Fruit fly (Drosophila melanogaster) whole organism, embryonic: ENCODE results near the gene mRpL15.

ENCODE experiments used
- Abd-B ChIP-seq: fragments of 200-800 bp; sonication (Bioruptor generic); optimal IDR thresholded peaks from 2 replicates; lab custom pipeline; 2018; ENCODE audit warnings: missing biosample characterization, mild to moderate bottlenecking, missing genetic modification characterization, moderate library complexity
- C15 ChIP-seq: fragments of 200-800 bp; sonication (Bioruptor generic); IDR thresholded peaks from 3 replicates; pipeline ENCODE4 v1.3.6; 2022; ENCODE audit warnings: missing biosample characterization, missing genetic modification characterization
- CG10209 ChIP-seq: fragments of 200-800 bp; sonication (Bioruptor generic); optimal IDR thresholded peaks from 3 replicates; lab custom pipeline; 2017; ENCODE audit warnings: missing biosample characterization, mild to moderate bottlenecking, missing genetic modification characterization, missing genetic modification reagents
- CG10274 ChIP-seq: fragments of 200-800 bp; sonication (Bioruptor generic); optimal IDR thresholded peaks from 3 replicates; lab custom pipeline; 2017; ENCODE audit warnings: missing biosample characterization, mild to moderate bottlenecking, missing genetic modification characterization
- CG13424 ChIP-seq: fragments of 200-800 bp; sonication (Bioruptor generic); optimal IDR thresholded peaks from 2 replicates; lab custom pipeline; 2019; ENCODE audit warnings: missing biosample characterization, mild to moderate bottlenecking, missing genetic modification characterization, moderate library complexity
- CG14014 ChIP-seq: fragments of 200-800 bp; sonication (Bioruptor generic); IDR thresholded peaks from 2 replicates; pipeline ENCODE4 v1.3.6; 2022; ENCODE audit warnings: missing biosample characterization, missing genetic modification characterization
- CG1603 ChIP-seq: fragments of 200-800 bp; sonication (Bioruptor generic); optimal IDR thresholded peaks from 2 replicates; lab custom pipeline; 2019; ENCODE audit warnings: missing biosample characterization, mild to moderate bottlenecking, missing genetic modification characterization, moderate library complexity
- CG16815 ChIP-seq: fragments of 200-800 bp; sonication (Bioruptor generic); optimal IDR thresholded peaks from 3 replicates; lab custom pipeline; 2017; ENCODE audit warnings: missing biosample characterization, mild to moderate bottlenecking, missing genetic modification characterization
- CG17328 ChIP-seq: fragments of 200-800 bp; sonication (Bioruptor generic); IDR thresholded peaks from 2 replicates; pipeline ENCODE4 v1.3.6; 2022; ENCODE audit warnings: missing biosample characterization, missing genetic modification characterization
- CG32532 ChIP-seq: fragments of 200-800 bp; sonication (Bioruptor generic); IDR thresholded peaks from 2 replicates; pipeline ENCODE4 v1.3.6; 2022; ENCODE audit warnings: missing biosample characterization, missing genetic modification characterization
- CG33557 ChIP-seq: fragments of 200-800 bp; sonication (Bioruptor generic); optimal IDR thresholded peaks from 2 replicates; lab custom pipeline; 2019; ENCODE audit warnings: missing biosample characterization, mild to moderate bottlenecking, missing genetic modification characterization, moderate library complexity
- CG3838 ChIP-seq: fragments of 200-800 bp; sonication (Bioruptor generic); optimal IDR thresholded peaks from 3 replicates; lab custom pipeline; 2016; ENCODE audit warnings: missing biosample characterization, missing genetic modification characterization
- CG42726 ChIP-seq: fragments of 200-800 bp; sonication (Bioruptor generic); IDR thresholded peaks from 2 replicates; pipeline ENCODE4 v1.3.6; 2022; ENCODE audit warnings: missing biosample characterization, missing genetic modification characterization; ENCODE audit not compliant: partially characterized antibody
- CG43689 ChIP-seq: fragments of 200-800 bp; sonication (Bioruptor generic); IDR thresholded peaks from 2 replicates; pipeline ENCODE4 v1.3.6; 2022; ENCODE audit warnings: missing biosample characterization, missing genetic modification characterization
- CG6272 ChIP-seq: fragments of 200-800 bp; sonication (Bioruptor generic); IDR thresholded peaks from 2 replicates; pipeline ENCODE4 v1.3.6; 2022; ENCODE audit warnings: missing biosample characterization, missing genetic modification characterization
- CG8290 ChIP-seq, 3 experiments: fragments of 200-800 bp; sonication (Bioruptor generic); optimal IDR thresholded peaks; 2 replicates each; lab custom pipeline; 2016 to 2019; ENCODE audit warnings: missing biosample characterization in 3 of 3, missing genetic modification characterization in 3 of 3, mild to moderate bottlenecking in 2 of 3, moderate library complexity in 1 of 3
- CHES-1-like ChIP-seq: fragments of 200-800 bp; sonication (Bioruptor generic); optimal IDR thresholded peaks from 2 replicates; lab custom pipeline; 2016; ENCODE audit warnings: missing biosample characterization, missing genetic modification characterization
- CrebB ChIP-seq: fragments of 200-800 bp; sonication (Bioruptor generic); optimal IDR thresholded peaks from 3 replicates; lab custom pipeline; 2018; ENCODE audit warnings: missing biosample characterization, mild to moderate bottlenecking, missing genetic modification characterization
- Dbx ChIP-seq: fragments of 200-800 bp; sonication (Bioruptor generic); IDR thresholded peaks from 3 replicates; pipeline ENCODE4 v1.3.6; 2022; ENCODE audit warnings: missing biosample characterization, missing genetic modification characterization
- Deaf1 ChIP-seq: fragments of 200-800 bp; optimal IDR thresholded peaks from 3 replicates; lab custom pipeline; 2019; ENCODE audit warnings: missing biosample characterization, mild to moderate bottlenecking, missing genetic modification characterization, moderate library complexity
- Dll ChIP-seq: fragments of 200-800 bp; sonication (Bioruptor generic); IDR thresholded peaks from 4 replicates; pipeline ENCODE4 v1.3.6; 2022; ENCODE audit warnings: missing biosample characterization, missing genetic modification characterization; ENCODE audit not compliant: partially characterized antibody
- Doc2 ChIP-seq: fragments of 200-800 bp; sonication (Bioruptor generic); IDR thresholded peaks from 2 replicates; pipeline ENCODE4 v1.3.6; 2022; ENCODE audit warnings: missing biosample characterization, missing genetic modification characterization
- Doc3 ChIP-seq: fragments of 200-800 bp; sonication (Bioruptor generic); IDR thresholded peaks from 3 replicates; pipeline ENCODE4 v1.3.6; 2022; ENCODE audit warnings: missing biosample characterization, missing genetic modification characterization; ENCODE audit not compliant: partially characterized antibody
- Elba2 ChIP-seq: fragments of 200-800 bp; sonication (Bioruptor generic); optimal IDR thresholded peaks from 3 replicates; lab custom pipeline; 2016; ENCODE audit warnings: missing biosample characterization, missing genetic modification characterization
- Hmx ChIP-seq: fragments of 200-800 bp; sonication (Bioruptor generic); optimal IDR thresholded peaks from 2 replicates; lab custom pipeline; 2016; ENCODE audit warnings: missing biosample characterization, missing genetic modification characterization
- Hr39 ChIP-seq: fragments of >200 bp; optimal IDR thresholded peaks from 2 replicates; lab custom pipeline; 2017
- Hsf ChIP-seq: fragments of 200-800 bp; sonication (Bioruptor generic); optimal IDR thresholded peaks from 3 replicates; lab custom pipeline; 2016; ENCODE audit warnings: missing biosample characterization, missing genetic modification characterization
- MESR4 ChIP-seq: fragments of 200-800 bp; sonication (Bioruptor generic); optimal IDR thresholded peaks from 2 replicates; lab custom pipeline; 2018; ENCODE audit warnings: missing biosample characterization, mild to moderate bottlenecking, missing genetic modification characterization, moderate library complexity
- Nf-YA ChIP-seq: fragments of 200-800 bp; sonication (Bioruptor generic); IDR thresholded peaks from 2 replicates; pipeline ENCODE4 v1.3.6; 2022; ENCODE audit warnings: missing biosample characterization, missing genetic modification characterization
- Poxn ChIP-seq: fragments of 200-800 bp; sonication (Bioruptor generic); IDR thresholded peaks from 2 replicates; pipeline ENCODE4 v1.3.6; 2022; ENCODE audit warnings: missing biosample characterization, missing genetic modification characterization
- Tbp ChIP-seq: fragments of >200 bp; optimal IDR thresholded peaks from 2 replicates; lab custom pipeline; 2018; ENCODE audit warnings: missing biosample characterization, missing genetic modification characterization
- amos ChIP-seq: fragments of 200-800 bp; sonication (Bioruptor generic); IDR thresholded peaks from 2 replicates; pipeline ENCODE4 v1.3.6; 2022; ENCODE audit warnings: missing biosample characterization, missing genetic modification characterization; ENCODE audit not compliant: partially characterized antibody
- az2 ChIP-seq: fragments of 200-800 bp; sonication (Bioruptor generic); optimal IDR thresholded peaks from 3 replicates; lab custom pipeline; 2016; ENCODE audit warnings: missing biosample characterization, missing genetic modification characterization
- dysf ChIP-seq: fragments of 200-800 bp; sonication (Bioruptor generic); IDR thresholded peaks from 3 replicates; pipeline ENCODE4 v1.3.6; 2022; ENCODE audit warnings: missing biosample characterization, missing genetic modification characterization
- exex ChIP-seq: fragments of 200-800 bp; sonication (Bioruptor generic); optimal IDR thresholded peaks from 4 replicates; lab custom pipeline; 2018; ENCODE audit warnings: missing biosample characterization, mild to moderate bottlenecking, missing genetic modification characterization, moderate library complexity
- fd102C ChIP-seq: fragments of 200-800 bp; sonication (Bioruptor generic); optimal IDR thresholded peaks from 2 replicates; lab custom pipeline; 2018; ENCODE audit warnings: missing biosample characterization, mild to moderate bottlenecking, missing genetic modification characterization, moderate library complexity
- grn ChIP-seq: fragments of 200-800 bp; sonication (Bioruptor generic); optimal IDR thresholded peaks from 3 replicates; lab custom pipeline; 2017; ENCODE audit warnings: missing biosample characterization, missing genetic modification characterization
- jumu ChIP-seq: fragments of 200-800 bp; sonication (Bioruptor generic); optimal IDR thresholded peaks from 3 replicates; lab custom pipeline; 2016; ENCODE audit warnings: missing biosample characterization, missing genetic modification characterization
- ro ChIP-seq: fragments of 200-800 bp; sonication (Bioruptor generic); IDR thresholded peaks from 2 replicates; pipeline ENCODE4 v1.3.6; 2022; ENCODE audit warnings: missing biosample characterization, missing genetic modification characterization
- scrt ChIP-seq: fragments of 200-800 bp; sonication (Bioruptor generic); optimal IDR thresholded peaks from 2 replicates; lab custom pipeline; 2018; ENCODE audit warnings: missing biosample characterization, mild to moderate bottlenecking, missing genetic modification characterization, moderate library complexity
- sens ChIP-seq: fragments of 200-800 bp; sonication (Bioruptor generic); peaks from one replicate; lab custom pipeline; 2016; ENCODE audit warnings: missing biosample characterization, missing genetic modification characterization
- sim ChIP-seq: fragments of 200-800 bp; sonication (Bioruptor generic); IDR thresholded peaks from 2 replicates; pipeline ENCODE4 v1.3.6; 2022; ENCODE audit warnings: missing biosample characterization, missing genetic modification characterization
- slbo ChIP-seq: fragments of 200-800 bp; sonication (Bioruptor generic); IDR thresholded peaks from 2 replicates; pipeline ENCODE4 v1.3.6; 2022; ENCODE audit warnings: missing biosample characterization, missing genetic modification characterization
- sna ChIP-seq: fragments of 200-800 bp; sonication (Bioruptor generic); IDR thresholded peaks from 2 replicates; pipeline ENCODE4 v1.3.6; 2022; ENCODE audit warnings: missing biosample characterization, missing genetic modification characterization; ENCODE audit not compliant: partially characterized antibody
- so ChIP-seq: fragments of 200-800 bp; sonication (Bioruptor generic); IDR thresholded peaks from 3 replicates; pipeline ENCODE4 v1.3.6; 2022; ENCODE audit warnings: missing biosample characterization, missing genetic modification characterization
- sob ChIP-seq: fragments of 200-800 bp; sonication (Bioruptor generic); IDR thresholded peaks from 2 replicates; pipeline ENCODE4 v1.3.6; 2022; ENCODE audit warnings: missing biosample characterization, missing genetic modification characterization
- ssp ChIP-seq: fragments of 200-800 bp; sonication (Bioruptor generic); IDR thresholded peaks from 2 replicates; pipeline ENCODE4 v1.3.6; 2022; ENCODE audit warnings: missing biosample characterization, missing genetic modification characterization
- tna ChIP-seq: fragments of 200-800 bp; sonication (Bioruptor generic); IDR thresholded peaks from 2 replicates; pipeline ENCODE4 v1.3.6; 2022; ENCODE audit warnings: missing biosample characterization, missing genetic modification characterization; ENCODE audit not compliant: partially characterized antibody
- vnd ChIP-seq: fragments of 200-800 bp; sonication (Bioruptor generic); IDR thresholded peaks from 3 replicates; pipeline ENCODE4 v1.3.6; 2022; ENCODE audit warnings: missing biosample characterization, missing genetic modification characterization; ENCODE audit not compliant: partially characterized antibody

Gene mRpL15

dm6 chr3L:20441632-20442469 lies 5.8 kb upstream of the mRpL15 start, which contains the start of gene CG5910 (continued):
- peak; percentile 58 for TF ChIP-seq CG10274
- no peak for TF ChIP-seq Doc3 (GFP tag; lab: Robert Waterston, UW)
- TF ChIP-seq fd102C (GFP tag; lab: Kevin White, UChicago) = no peak
- peak; percentile 41; the same call in 1 of the 2 replicates for TF ChIP-seq Nf-YA
- TF ChIP-seq CG13424 (tag; lab: Kevin White, UChicago) = peak; percentile 94
- TF ChIP-seq tna (GFP tag; lab: Robert Waterston, UW) = no peak
- no peak for TF ChIP-seq MESR4 (GFP tag; lab: Kevin White, UChicago)
- no peak for TF ChIP-seq amos (GFP tag; lab: Robert Waterston, UW)
- no peak for TF ChIP-seq sna (GFP tag; lab: Robert Waterston, UW)
- peak; percentile 76 for TF ChIP-seq so (GFP tag; lab: Robert Waterston, UW)
- peak; percentile 81 for TF ChIP-seq CG16815 (GFP tag; lab: Kevin White, UChicago)
- TF ChIP-seq Hsf (GFP tag; lab: Kevin White, UChicago) = peak; percentile 40
- peak; percentile 88 for TF ChIP-seq Deaf1 (tag; lab: Kevin White, UChicago)
- 0 out of 3 replicates have a peak, but pooled peaks have one; percentile 55 for TF ChIP-seq C15 (GFP tag; lab: Robert Waterston, UW)
- peak; percentile 72 for TF ChIP-seq ssp (GFP tag; lab: Robert Waterston, UW)
- TF ChIP-seq Hmx (GFP tag; lab: Kevin White, UChicago) = no peak
- no peak for TF ChIP-seq Dll
- TF ChIP-seq Hr39 = no peak
- peak; percentile 54; the same call in 1 of the 2 replicates for TF ChIP-seq CG6272 (GFP tag; lab: Robert Waterston, UW)
- TF ChIP-seq ro (GFP tag; lab: Robert Waterston, UW) = peak; percentile 68; the same call in 1 of the 2 replicates
- TF ChIP-seq CG43689 (GFP tag; lab: Robert Waterston, UW) = peak; percentile 56; the same call in 1 of the 2 replicates
- peak; percentile 75 for TF ChIP-seq CG14014
- TF ChIP-seq CG33557 (GFP tag; lab: Kevin White, UChicago) = peak; percentile 90
- peak; percentile 81 for TF ChIP-seq sens (GFP tag; lab: Kevin White, UChicago)
- TF ChIP-seq CG10209 (GFP tag; lab: Kevin White, UChicago) = peak; percentile 89
- peak; percentile 69; the same call in 1 of the 2 replicates for TF ChIP-seq CG17328 (GFP tag; lab: Robert Waterston, UW)
- peak; percentile 23 for TF ChIP-seq CHES-1-like (GFP tag; lab: Kevin White, UChicago)
- no peak for TF ChIP-seq vnd (GFP tag; lab: Robert Waterston, UW)
- peak; percentile 77 for TF ChIP-seq sob (GFP tag; lab: Robert Waterston, UW)
- no peak for TF ChIP-seq jumu (GFP tag; lab: Kevin White, UChicago)
- no peak for TF ChIP-seq CG42726 (GFP tag; lab: Robert Waterston, UW)
- TF ChIP-seq slbo (GFP tag; lab: Robert Waterston, UW) = peak; percentile 83
- no peak for TF ChIP-seq CG3838 (GFP tag; lab: Kevin White, UChicago)
- 0 out of 2 replicates have a peak, but pooled peaks have one; percentile 46 for TF ChIP-seq sim
- peak; percentile 89 for TF ChIP-seq Abd-B (GFP tag; lab: Kevin White, UChicago)
- TF ChIP-seq grn (GFP tag; lab: Kevin White, UChicago) = no peak
- TF ChIP-seq Dbx = peak; percentile 88
- TF ChIP-seq dysf = peak; percentile 89
- TF ChIP-seq Elba2 (GFP tag; lab: Kevin White, UChicago) = no peak
- peak; percentile 82 for TF ChIP-seq az2 (GFP tag; lab: Kevin White, UChicago)
- TF ChIP-seq CG1603 (tag; lab: Kevin White, UChicago) = peak; percentile 45
- 0 out of 2 replicates have a peak, but pooled peaks have one; percentile 18 for TF ChIP-seq Poxn (GFP tag; lab: Robert Waterston, UW)
- TF ChIP-seq exex = peak; percentile 63
- peak; percentile 98 for TF ChIP-seq scrt
- TF ChIP-seq Tbp (GFP tag; lab: Kevin White, UChicago) = no peak
- TF ChIP-seq CrebB (tag; lab: Kevin White, UChicago) = peak; percentile 81
- TF ChIP-seq Doc2 = no peak
- peak; percentile 80 for TF ChIP-seq CG32532
- peak; percentile 75 for TF ChIP-seq CG8290 (GFP tag; optimal IDR thresholded peaks at IDR 0.05; lab: Kevin White, UChicago)
- no peak for TF ChIP-seq CG8290 (tag; optimal IDR thresholded peaks at IDR 0.05; lab: Kevin White, UChicago)
